Worm (Caenorhabditis elegans): ENCODE results near the gene tag-124.
A peak's percentile ranks its signal among the peaks of the same experiment; 100 is the strongest.

Gene tag-124

ce11 chrII:9601069-9601468 is 10.0 kb downstream of the tag-124 start (continued):
- TF ChIP-seq mab-9 (GFP tag; IDR thresholded peaks at IDR 0.05), result 0 out of 2 replicates have a peak, but pooled peaks have one; percentile 21
- peak; percentile 63 for TF ChIP-seq lir-3 (tag; optimal IDR thresholded peaks at IDR 0.05; ENCODE audit: poor library complexity)
- TF ChIP-seq nhr-237 (tag; optimal IDR thresholded peaks at IDR 0.05), result no peak
- no peak for TF ChIP-seq ces-1 (GFP tag; optimal IDR thresholded peaks at IDR 0.05)
- peak; percentile 83 for TF ChIP-seq ztf-4 (tag; optimal IDR thresholded peaks at IDR 0.05)
- peak; percentile 88 for TF ChIP-seq nhr-11 (tag; optimal IDR thresholded peaks at IDR 0.05)
- peak; percentile 66 for TF ChIP-seq irx-1 (tag; optimal IDR thresholded peaks at IDR 0.05)
- peak; percentile 63 for TF ChIP-seq swsn-7 (tag; optimal IDR thresholded peaks at IDR 0.05)
- TF ChIP-seq lin-14 (GFP tag; optimal IDR thresholded peaks at IDR 0.05), result peak; percentile 96
- TF ChIP-seq nhr-12 (tag; optimal IDR thresholded peaks at IDR 0.05), result no peak
- TF ChIP-seq C34B4.2 (tag; optimal IDR thresholded peaks at IDR 0.05), result no peak
- TF ChIP-seq skn-1 (tag; optimal IDR thresholded peaks at IDR 0.05), result no peak
- TF ChIP-seq fos-1 (tag; optimal IDR thresholded peaks at IDR 0.05), result peak; percentile 22
- TF ChIP-seq nhr-85 (tag), result peak; percentile 98
- TF ChIP-seq fkh-4 (tag; optimal IDR thresholded peaks at IDR 0.05; ENCODE audit: borderline replicate concordance), result no peak
- TF ChIP-seq nhr-19 (GFP tag; conservative IDR thresholded peaks at IDR 0.05), result peak; percentile 94
- peak; percentile 61 for TF ChIP-seq C16A3.4 (tag; optimal IDR thresholded peaks at IDR 0.05)
- no peak for TF ChIP-seq vab-15 (tag; optimal IDR thresholded peaks at IDR 0.05)
- TF ChIP-seq nhr-90 (tag; optimal IDR thresholded peaks at IDR 0.05; ENCODE audit: poor library complexity), result peak; percentile 87
- peak; percentile 27 for TF ChIP-seq mef-2 (tag; optimal IDR thresholded peaks at IDR 0.05)
- TF ChIP-seq nhr-47 (tag; optimal IDR thresholded peaks at IDR 0.05), result peak; percentile 74
- peak in 1 of 2 experiments; percentile 96 for TF ChIP-seq mdl-1 (tag; optimal IDR thresholded peaks at IDR 0.05)
- TF ChIP-seq mep-1 (tag; optimal IDR thresholded peaks at IDR 0.05), result peak; percentile 83
- TF ChIP-seq zip-4 (GFP tag; optimal IDR thresholded peaks at IDR 0.05), result peak; percentile 7
- TF ChIP-seq sup-37 (GFP tag; optimal IDR thresholded peaks at IDR 0.05), result peak; percentile 37
- TF ChIP-seq xbp-1 (tag; optimal IDR thresholded peaks at IDR 0.05), result peak; percentile 61
- TF ChIP-seq nhr-71 (tag; optimal IDR thresholded peaks at IDR 0.05), result peak; percentile 93

DNA sequence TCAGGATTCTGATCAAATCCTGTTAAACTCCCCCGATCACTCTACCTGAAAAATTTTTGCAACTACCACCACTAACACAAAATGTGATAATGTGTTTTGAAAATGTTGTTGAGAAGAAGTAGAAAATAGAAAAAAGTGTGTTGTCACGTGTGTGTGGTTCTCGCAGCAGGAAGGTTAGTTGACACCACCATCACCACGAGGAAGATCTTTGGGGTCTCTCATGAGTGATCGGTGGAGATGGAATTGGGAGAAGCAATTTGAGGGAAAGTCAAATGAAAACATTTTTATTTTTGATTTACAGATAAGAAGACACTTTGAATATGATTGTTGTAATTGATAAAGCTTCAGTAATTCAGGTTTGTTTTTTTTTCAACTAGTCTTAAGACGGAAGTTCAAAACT is 10.6 kb downstream of the tag-124 start:
- TF ChIP-seq lin-14 (GFP tag; optimal IDR thresholded peaks at IDR 0.05), result peak; percentile 83
- TF ChIP-seq snu-23 (GFP tag; optimal IDR thresholded peaks at IDR 0.05), result peak; percentile 84
- TF ChIP-seq nhr-47 (tag; optimal IDR thresholded peaks at IDR 0.05), result peak; percentile 11
- TF ChIP-seq isw-1 (GFP tag; IDR thresholded peaks at IDR 0.05), result no peak
- no peak for TF ChIP-seq pag-3 (tag; optimal IDR thresholded peaks at IDR 0.05; ENCODE audit: borderline replicate concordance, insufficient read depth)
- TF ChIP-seq nhr-19 (GFP tag; conservative IDR thresholded peaks at IDR 0.05), result peak; percentile 90
- peak in 2 of 6 experiments; percentile 33 to 78 for TF ChIP-seq elt-3 (tag; optimal IDR thresholded peaks at IDR 0.05)
- TF ChIP-seq lsy-2 (tag; optimal IDR thresholded peaks at IDR 0.05), result peak; percentile 53 to 64
- TF ChIP-seq ztf-4 (tag; optimal IDR thresholded peaks at IDR 0.05), result peak; percentile 80
- peak; percentile 44 for TF ChIP-seq lin-13 (GFP tag; optimal IDR thresholded peaks at IDR 0.05)
- TF ChIP-seq mdl-1 (tag; optimal IDR thresholded peaks at IDR 0.05), result peak in 1 of 2 experiments; percentile 92
- no peak for TF ChIP-seq elt-2 (tag; optimal IDR thresholded peaks at IDR 0.05)
- TF ChIP-seq pax-3 (tag; optimal IDR thresholded peaks at IDR 0.05), result peak; percentile 24
- TF ChIP-seq hlh-4 (tag; optimal IDR thresholded peaks at IDR 0.05), result no peak
- peak; percentile 72 for TF ChIP-seq vab-15 (tag; optimal IDR thresholded peaks at IDR 0.05)
- TF ChIP-seq sox-4 (tag; optimal IDR thresholded peaks at IDR 0.05), result no peak
- no peak for TF ChIP-seq efl-1 (optimal IDR thresholded peaks at IDR 0.05)
- peak in 1 of 2 experiments; percentile 90 for TF ChIP-seq efl-1 (GFP tag; optimal IDR thresholded peaks at IDR 0.05 in 1 of 2)
- peak; percentile 77 for TF ChIP-seq rnt-1 (tag; optimal IDR thresholded peaks at IDR 0.05)
- TF ChIP-seq dpl-1 (GFP tag; optimal IDR thresholded peaks at IDR 0.05), result peak in 1 of 3 experiments; percentile 25
- peak; percentile 91 for TF ChIP-seq nhr-85 (tag)
- TF ChIP-seq irx-1 (tag; optimal IDR thresholded peaks at IDR 0.05), result no peak
- peak; percentile 66 for TF ChIP-seq nhr-90 (tag; optimal IDR thresholded peaks at IDR 0.05; ENCODE audit: poor library complexity)
- peak; percentile 21 for TF ChIP-seq xbp-1 (tag; optimal IDR thresholded peaks at IDR 0.05)
- no peak for TF ChIP-seq ztf-11 (tag; optimal IDR thresholded peaks at IDR 0.05)
- TF ChIP-seq tbx-2 (tag; optimal IDR thresholded peaks at IDR 0.05), result peak; percentile 49
- no peak for TF ChIP-seq ces-1 (GFP tag; optimal IDR thresholded peaks at IDR 0.05)
- TF ChIP-seq lin-39 (tag; optimal IDR thresholded peaks at IDR 0.05), result peak; percentile 12
- TF ChIP-seq lir-3 (tag; optimal IDR thresholded peaks at IDR 0.05; ENCODE audit: poor library complexity), result peak; percentile 57
- TF ChIP-seq ama-1 (optimal IDR thresholded peaks at IDR 0.05), result peak; percentile 68
- peak; percentile 81 for TF ChIP-seq unc-130 (tag; optimal IDR thresholded peaks at IDR 0.05)
- no peak for TF ChIP-seq dsc-1 (tag; optimal IDR thresholded peaks at IDR 0.05)
- no peak for TF ChIP-seq nhr-77 (tag; optimal IDR thresholded peaks at IDR 0.05)
- no peak for TF ChIP-seq ceh-63 (GFP tag; optimal IDR thresholded peaks at IDR 0.05)
- TF ChIP-seq nhr-20 (tag; optimal IDR thresholded peaks at IDR 0.05), result peak; percentile 92
